Worm (Caenorhabditis elegans) whole organism, young adult: ENCODE measurements around the gene F31D5.2.

Experiments used
- B0019.2 ChIP-seq: fragments of 200-800 bp; sonication (Bioruptor generic); conservative IDR thresholded peaks from 2 replicates; pipeline ENCODE4 v1.3.6; 2022; ENCODE audit warnings: missing genetic modification reagents, missing genetic modification characterization, missing compliant biosample characterization
- B0035.1 ChIP-seq: sonication (generic microtip); optimal IDR thresholded peaks from 2 replicates; lab custom pipeline; 2016; ENCODE audit warnings: missing genetic modification characterization, mild to moderate bottlenecking, missing compliant biosample characterization, missing genotype, missing genetic modification reagents
- D2030.7 ChIP-seq: fragments of 200-800 bp; sonication (Bioruptor generic); IDR thresholded peaks from 2 replicates; pipeline ENCODE4 v1.3.6; 2022; ENCODE audit warnings: missing genetic modification reagents, missing genetic modification characterization, missing compliant biosample characterization
- F10E7.11 ChIP-seq: sonication (generic microtip); optimal IDR thresholded peaks from 2 replicates; lab custom pipeline; 2017; ENCODE audit warnings: mild to moderate bottlenecking, missing genetic modification characterization, moderate library complexity, missing compliant biosample characterization
- F23B12.7 ChIP-seq: sonication (generic microtip); optimal IDR thresholded peaks from 2 replicates; lab custom pipeline; 2017; ENCODE audit warnings: missing genetic modification characterization, mild to moderate bottlenecking, missing compliant biosample characterization, antibody characterized with exemption, moderate library complexity; ENCODE audit not compliant: insufficient read depth
- F33H1.4 ChIP-seq: fragments of 200-800 bp; sonication (Bioruptor generic); IDR thresholded peaks from 2 replicates; pipeline ENCODE4 v1.3.6; 2022; ENCODE audit warnings: missing genetic modification reagents, missing genetic modification characterization, missing compliant biosample characterization
- F39B2.1 ChIP-seq: fragments of 200-800 bp; sonication (Bioruptor generic); IDR thresholded peaks from 2 replicates; pipeline ENCODE4 v1.3.6; 2022; ENCODE audit warnings: missing genetic modification reagents, missing genetic modification characterization, missing compliant biosample characterization
- F52B5.7 ChIP-seq: sonication (generic microtip); optimal IDR thresholded peaks from 2 replicates; lab custom pipeline; 2016; ENCODE audit warnings: mild to moderate bottlenecking, missing genetic modification characterization, missing compliant biosample characterization
- ama-1 ChIP-seq, 3 experiments: fragments of 150-350 bp in 1 of 3; sonication (generic microtip) in 2 of 3; optimal IDR thresholded peaks; 2 replicates each; lab custom pipeline; 2014 to 2018; ENCODE audit warnings: missing biosample characterization in 2 of 3, missing genetic modification characterization in 2 of 3, missing genetic modification reagents in 2 of 3
- athp-1 ChIP-seq: sonication (generic microtip); optimal IDR thresholded peaks from 2 replicates; lab custom pipeline; 2017; ENCODE audit warnings: mild to moderate bottlenecking, missing genetic modification characterization, missing compliant biosample characterization
- bed-1 ChIP-seq: fragments of 200-800 bp; sonication (Bioruptor generic); IDR thresholded peaks from 2 replicates; pipeline ENCODE4 v1.3.6; 2022; ENCODE audit warnings: missing genetic modification reagents, missing genetic modification characterization, missing compliant biosample characterization
- bed-2 ChIP-seq: fragments of 200-800 bp; sonication (Bioruptor generic); IDR thresholded peaks from 2 replicates; pipeline ENCODE4 v1.3.6; 2022; ENCODE audit warnings: missing genetic modification reagents, missing genetic modification characterization, missing compliant biosample characterization
- ccch-3 ChIP-seq: fragments of 200-800 bp; sonication (Bioruptor generic); optimal IDR thresholded peaks from 2 replicates; lab custom pipeline; 2018; ENCODE audit warnings: mild to moderate bottlenecking, missing genetic modification characterization, missing compliant biosample characterization
- ceh-100 ChIP-seq: fragments of 200-800 bp; sonication (Bioruptor generic); IDR thresholded peaks from 2 replicates; pipeline ENCODE4 v1.3.6; 2022; ENCODE audit warnings: missing genetic modification reagents, missing genetic modification characterization, missing compliant biosample characterization
- ceh-91 ChIP-seq: fragments of 200-800 bp; sonication (Bioruptor generic); IDR thresholded peaks from 2 replicates; pipeline ENCODE4 v1.3.6; 2022; ENCODE audit warnings: missing genetic modification reagents, missing genetic modification characterization, missing compliant biosample characterization
- dox-1 ChIP-seq: fragments of 200-800 bp; sonication (Bioruptor generic); IDR thresholded peaks from 2 replicates; pipeline ENCODE4 v1.3.6; 2022; ENCODE audit warnings: missing genetic modification reagents, missing genetic modification characterization, missing compliant biosample characterization
- fkh-3 ChIP-seq: sonication (generic microtip); optimal IDR thresholded peaks from 2 replicates; lab custom pipeline; 2016; ENCODE audit warnings: mild to moderate bottlenecking, missing genetic modification characterization, missing compliant biosample characterization
- gei-17 ChIP-seq: fragments of 200-800 bp; sonication (Bioruptor generic); optimal IDR thresholded peaks from 2 replicates; lab custom pipeline; 2018; ENCODE audit warnings: mild to moderate bottlenecking, missing genetic modification characterization, missing compliant biosample characterization
- hlh-12 ChIP-seq: sonication (generic microtip); optimal IDR thresholded peaks from 2 replicates; lab custom pipeline; 2016; ENCODE audit warnings: missing genetic modification characterization, missing compliant biosample characterization
- hlh-26 ChIP-seq: fragments of 200-800 bp; sonication (Bioruptor generic); conservative IDR thresholded peaks from 2 replicates; pipeline ENCODE4 v1.3.6; 2022; ENCODE audit warnings: missing genetic modification reagents, missing genetic modification characterization, missing compliant biosample characterization
- hmg-1.2 ChIP-seq: fragments of 200-800 bp; sonication (Bioruptor generic); IDR thresholded peaks from 2 replicates; pipeline ENCODE4 v1.3.6; 2022; ENCODE audit warnings: missing genetic modification reagents, missing genetic modification characterization, missing compliant biosample characterization
- hrde-1 ChIP-seq: sonication (generic microtip); optimal IDR thresholded peaks from 2 replicates; lab custom pipeline; 2016; ENCODE audit warnings: missing genetic modification characterization, mild to moderate bottlenecking, missing compliant biosample characterization, moderate library complexity, missing genotype, missing genetic modification reagents, borderline replicate concordance
- lag-1 ChIP-seq: fragments of 200-800 bp; sonication (Bioruptor generic); IDR thresholded peaks from 2 replicates; pipeline ENCODE4 v1.3.6; 2022; ENCODE audit warnings: missing genetic modification reagents, missing genetic modification characterization, missing compliant biosample characterization
- let-607 ChIP-seq, 2 experiments: fragments of 200-800 bp in 1 of 2; sonication (Bioruptor generic) in 1 of 2; sonication (generic microtip) in 1 of 2; optimal IDR thresholded peaks; 2 replicates each; lab custom pipeline; 2016 to 2018; ENCODE audit warnings: mild to moderate bottlenecking in 2 of 2, missing compliant biosample characterization in 2 of 2, missing genetic modification characterization in 2 of 2, moderate library complexity in 2 of 2, missing genotype in 1 of 2
- lin-26 ChIP-seq: fragments of 200-800 bp; sonication (Bioruptor generic); IDR thresholded peaks from 2 replicates; pipeline ENCODE4 v1.3.6; 2022; ENCODE audit warnings: missing genetic modification reagents, missing genetic modification characterization, missing compliant biosample characterization
- lin-35 ChIP-seq, 3 experiments: fragments of 150-350 bp in 2 of 3; sonication (generic microtip) in 1 of 3; optimal IDR thresholded peaks; 2 replicates each; lab custom pipeline; 2014 to 2018; ENCODE audit warnings: missing biosample characterization in 3 of 3, missing genetic modification characterization in 3 of 3, missing genetic modification reagents in 3 of 3
- lin-40 ChIP-seq: sonication (generic microtip); optimal IDR thresholded peaks from 2 replicates; lab custom pipeline; 2016; ENCODE audit warnings: missing genetic modification characterization, mild to moderate bottlenecking, missing compliant biosample characterization, missing genotype, missing genetic modification reagents
- mel-28 ChIP-seq: sonication (generic microtip); optimal IDR thresholded peaks from 2 replicates; lab custom pipeline; 2016; ENCODE audit warnings: borderline replicate concordance, mild to moderate bottlenecking, missing genetic modification characterization, missing compliant biosample characterization
- mxl-1 ChIP-seq: sonication (generic microtip); optimal IDR thresholded peaks from 2 replicates; lab custom pipeline; 2016; ENCODE audit warnings: missing genetic modification characterization, missing compliant biosample characterization
- nhr-80 ChIP-seq: sonication (generic microtip); optimal IDR thresholded peaks from 2 replicates; lab custom pipeline; 2016; ENCODE audit warnings: missing genetic modification characterization, missing compliant biosample characterization
- nhr-90 ChIP-seq: sonication (generic microtip); optimal IDR thresholded peaks from 2 replicates; lab custom pipeline; 2016; ENCODE audit warnings: missing genotype, mild to moderate bottlenecking, missing genetic modification characterization, missing compliant biosample characterization
- pbrm-1 ChIP-seq: fragments of 200-800 bp; sonication (Bioruptor generic); IDR thresholded peaks from 2 replicates; pipeline ENCODE4 v1.3.6; 2022; ENCODE audit warnings: missing genetic modification reagents, missing genetic modification characterization, missing compliant biosample characterization
- snpc-3.4 ChIP-seq: sonication (generic microtip); optimal IDR thresholded peaks from 2 replicates; lab custom pipeline; 2017; ENCODE audit warnings: missing genetic modification characterization, mild to moderate bottlenecking, missing compliant biosample characterization, antibody characterized with exemption, moderate library complexity, missing genotype, missing genetic modification reagents
- sptf-2 ChIP-seq: fragments of 200-800 bp; sonication (Bioruptor generic); optimal IDR thresholded peaks from 2 replicates; lab custom pipeline; 2018; ENCODE audit warnings: mild to moderate bottlenecking, missing genetic modification characterization, missing compliant biosample characterization
- tbp1 ChIP-seq: fragments of 200-800 bp; sonication (Bioruptor generic); optimal IDR thresholded peaks from 2 replicates; lab custom pipeline; 2018; ENCODE audit warnings: mild to moderate bottlenecking, missing genetic modification characterization, missing compliant biosample characterization
- tlf-1 ChIP-seq: fragments of 200-800 bp; sonication (Bioruptor generic); optimal IDR thresholded peaks from 2 replicates; lab custom pipeline; 2018; ENCODE audit warnings: mild to moderate bottlenecking, missing genetic modification characterization, missing compliant biosample characterization
- xnd-1 ChIP-seq: sonication (generic microtip); optimal IDR thresholded peaks from 2 replicates; lab custom pipeline; 2016; ENCODE audit warnings: missing genotype, missing genetic modification reagents, missing genetic modification characterization, missing compliant biosample characterization
- zfh-2 ChIP-seq: fragments of 200-800 bp; sonication (Bioruptor generic); conservative IDR thresholded peaks from 2 replicates; pipeline ENCODE4 v1.3.6; 2022; ENCODE audit warnings: missing genetic modification reagents, missing genetic modification characterization, missing compliant biosample characterization
- ztf-26 ChIP-seq: sonication (generic microtip); optimal IDR thresholded peaks from 2 replicates; lab custom pipeline; 2017; ENCODE audit warnings: missing genetic modification characterization, missing compliant biosample characterization

The F31D5.2 gene

ce11 chrII:4229106-4229708 is 13.8 kb downstream of the F31D5.2 start, which contains the start of gene C16A11.3 (continued):
- TF ChIP-seq mxl-1 (no peak), F39B2.1 (GFP tag; lab: Robert Waterston, UW) (no peak), gei-17 (GFP tag; lab: Kevin White, UChicago) (no peak), dox-1 (GFP tag; lab: Robert Waterston, UW) (no peak), nhr-90 (tag; lab: Kevin White, UChicago) (no peak), athp-1 (tag; lab: Kevin White, UChicago) (peak; percentile 62), F52B5.7 (tag; lab: Kevin White, UChicago) (no peak), nhr-80 (tag; lab: Kevin White, UChicago) (no peak), hmg-1.2 (peak; percentile 32; the same call in 1 of the 2 replicates), sptf-2 (no peak), ztf-26 (tag; lab: Kevin White, UChicago) (no peak), xnd-1 (tag; lab: Kevin White, UChicago) (peak; percentile 81), bed-1 (GFP tag; lab: Robert Waterston, UW) (no peak), fkh-3 (no peak), hlh-26 (GFP tag; lab: Robert Waterston, UW) (no peak), lag-1 (GFP tag; lab: Robert Waterston, UW) (no peak), F33H1.4 (GFP tag; lab: Robert Waterston, UW) (peak; percentile 74), lin-40 (tag; lab: Kevin White, UChicago) (no peak), lin-35 (GFP tag; optimal IDR thresholded peaks at IDR 0.05; lab: Kevin White, UChicago) (peak in 1 of 3 experiments; percentile 32), ceh-91 (GFP tag; lab: Robert Waterston, UW) (no peak), ceh-100 (GFP tag; lab: Robert Waterston, UW) (no peak), hrde-1 (peak; percentile 91), pbrm-1 (GFP tag; lab: Robert Waterston, UW) (no peak; the same call in 1 of the 2 replicates), zfh-2 (GFP tag; lab: Robert Waterston, UW) (no peak), ccch-3 (GFP tag; lab: Kevin White, UChicago) (no peak), lin-26 (no peak), F10E7.11 (tag; lab: Kevin White, UChicago) (peak; percentile 41), tbp1 (GFP tag; lab: Kevin White, UChicago) (peak; percentile 0), tlf-1 (GFP tag; lab: Kevin White, UChicago) (peak; percentile 58), B0035.1 (tag; lab: Kevin White, UChicago) (no peak), F23B12.7 (tag; lab: Kevin White, UChicago) (no peak), let-607 (tag; optimal IDR thresholded peaks at IDR 0.05; lab: Kevin White, UChicago) (no peak), ama-1 (optimal IDR thresholded peaks at IDR 0.05; lab: Kevin White, UChicago) (no peak), ama-1 (GFP tag; optimal IDR thresholded peaks at IDR 0.05; lab: Kevin White, UChicago) (peak in 1 of 2 experiments; percentile 86), D2030.7 (GFP tag; lab: Robert Waterston, UW) (no peak), mel-28 (no peak), hlh-12 (tag; lab: Kevin White, UChicago) (no peak), snpc-3.4 (tag; lab: Kevin White, UChicago) (peak; percentile 65), bed-2 (GFP tag; lab: Robert Waterston, UW) (no peak), B0019.2 (GFP tag; lab: Robert Waterston, UW) (no peak)
